Worm (Caenorhabditis elegans): ENCODE results near the gene B0464.9.

DNA sequence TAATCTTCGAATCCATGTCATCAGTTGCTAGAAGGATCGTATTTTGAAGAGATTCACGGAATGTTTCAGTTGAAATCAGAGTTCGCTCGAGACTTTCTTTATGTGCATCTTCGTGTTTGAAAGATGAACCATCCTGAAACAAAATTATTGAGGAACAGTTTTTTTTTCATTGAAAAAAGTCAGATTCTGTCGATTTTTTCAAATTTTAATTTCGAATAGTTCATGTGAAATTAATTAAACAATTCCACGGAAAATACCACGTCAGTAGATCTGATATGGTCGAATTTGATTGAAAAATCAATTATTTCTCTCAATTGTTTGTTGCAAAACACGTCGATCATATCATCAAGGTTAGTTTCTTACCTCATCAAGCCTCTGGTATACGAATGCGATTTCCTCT lies 26.2 kb upstream of the B0464.9 start, which contains the start of gene F54C8.1:
- TF ChIP-seq dao-5 (tag; optimal IDR thresholded peaks at IDR 0.05) (no peak), W03F9.2 (tag; optimal IDR thresholded peaks at IDR 0.05) (no peak), him-1 (tag; optimal IDR thresholded peaks at IDR 0.05) (no peak)

Measured in whole organism, L4/young adult.